Worm (Caenorhabditis elegans): ENCODE results near the gene C50B8.4.
A peak's percentile ranks its signal among the peaks of the same experiment; 100 is the strongest.

Gene C50B8.4

ce11 chrV:13565197-13565596, 6.6 kb upstream of the C50B8.4 start (continued):
- TF ChIP-seq dpl-1 (GFP tag; optimal IDR thresholded peaks at IDR 0.05), result peak; percentile 70 to 92 (median 83)
- TF ChIP-seq F16B12.6 (tag; optimal IDR thresholded peaks at IDR 0.05), result peak; percentile 44
- no peak for TF ChIP-seq fkh-4 (tag; optimal IDR thresholded peaks at IDR 0.05; ENCODE audit: borderline replicate concordance)
- no peak for TF ChIP-seq efl-3 (GFP tag; optimal IDR thresholded peaks at IDR 0.05)
- TF ChIP-seq Y116A8C.19 (tag; optimal IDR thresholded peaks at IDR 0.05; ENCODE audit: borderline replicate concordance), result no peak
- TF ChIP-seq rnt-1 (tag; optimal IDR thresholded peaks at IDR 0.05), result peak; percentile 90
- peak; percentile 96 for TF ChIP-seq nhr-85 (tag)
- TF ChIP-seq vab-15 (tag; optimal IDR thresholded peaks at IDR 0.05), result peak; percentile 33
- peak; percentile 97 for TF ChIP-seq nhr-71 (tag; optimal IDR thresholded peaks at IDR 0.05)
- TF ChIP-seq lin-15B (tag; optimal IDR thresholded peaks at IDR 0.05), result peak; percentile 86
- no peak for TF ChIP-seq ets-5 (GFP tag; IDR thresholded peaks at IDR 0.05)
- 0 out of 2 replicates have a peak, but pooled peaks have one; percentile 33 for TF ChIP-seq ceh-88 (GFP tag; IDR thresholded peaks at IDR 0.05)
- no peak for TF ChIP-seq nhr-84 (tag; optimal IDR thresholded peaks at IDR 0.05)
- TF ChIP-seq snpc-4 (tag; optimal IDR thresholded peaks at IDR 0.05), result peak; percentile 79
- TF ChIP-seq dsc-1 (tag; optimal IDR thresholded peaks at IDR 0.05), result peak; percentile 78
- TF ChIP-seq pag-3 (tag; optimal IDR thresholded peaks at IDR 0.05; ENCODE audit: borderline replicate concordance, insufficient read depth), result peak; percentile 97
- no peak for TF ChIP-seq alr-1 (tag; optimal IDR thresholded peaks at IDR 0.05; ENCODE audit: borderline replicate concordance)
- TF ChIP-seq lin-35 (GFP tag; optimal IDR thresholded peaks at IDR 0.05), result peak; percentile 85 to 91
- TF ChIP-seq ceh-82 (tag; optimal IDR thresholded peaks at IDR 0.05), result peak; percentile 41 to 80 (median 69)
- peak; percentile 93 for TF ChIP-seq pax-3 (tag; optimal IDR thresholded peaks at IDR 0.05)
- peak; percentile 93 for TF ChIP-seq mep-1 (tag; optimal IDR thresholded peaks at IDR 0.05)
- TF ChIP-seq lsy-2 (tag; optimal IDR thresholded peaks at IDR 0.05), result peak; percentile 86 to 92
- peak; percentile 90 for TF ChIP-seq unc-130 (tag; optimal IDR thresholded peaks at IDR 0.05)
- peak; percentile 42 for TF ChIP-seq nhr-11 (tag; optimal IDR thresholded peaks at IDR 0.05)
- no peak for TF ChIP-seq hlh-17 (GFP tag; optimal IDR thresholded peaks at IDR 0.05; ENCODE audit: borderline replicate concordance)
- no peak for TF ChIP-seq nhr-28 (tag; optimal IDR thresholded peaks at IDR 0.05)
- TF ChIP-seq mef-2 (tag; optimal IDR thresholded peaks at IDR 0.05), result no peak
- TF ChIP-seq C04F5.9 (tag; optimal IDR thresholded peaks at IDR 0.05), result peak; percentile 66
- no peak for TF ChIP-seq C34B4.2 (tag; optimal IDR thresholded peaks at IDR 0.05)
- peak; percentile 76 for TF ChIP-seq jun-1 (tag; optimal IDR thresholded peaks at IDR 0.05)
- TF ChIP-seq zag-1 (tag; optimal IDR thresholded peaks at IDR 0.05), result no peak
- peak; percentile 92 for TF ChIP-seq nhr-90 (tag; optimal IDR thresholded peaks at IDR 0.05; ENCODE audit: poor library complexity)
- TF ChIP-seq ztf-4 (tag; optimal IDR thresholded peaks at IDR 0.05), result peak; percentile 71
- TF ChIP-seq lin-13 (GFP tag; optimal IDR thresholded peaks at IDR 0.05), result peak; percentile 81
- peak; percentile 63 for TF ChIP-seq mab-9 (GFP tag; IDR thresholded peaks at IDR 0.05)
- TF ChIP-seq ceh-90 (tag; optimal IDR thresholded peaks at IDR 0.05), result peak; percentile 50
- peak; percentile 88 for TF ChIP-seq xbp-1 (tag; optimal IDR thresholded peaks at IDR 0.05)

ce11 chrV:13565781-13566180, 6.0 kb upstream of the C50B8.4 start, which contains the start of gene slrp-1:
Gene slrp-1 (plus strand): TSS chrV:13565863.
- TF ChIP-seq irx-1 (tag; optimal IDR thresholded peaks at IDR 0.05) (no peak), mef-2 (tag; optimal IDR thresholded peaks at IDR 0.05) (no peak), nhr-84 (tag; optimal IDR thresholded peaks at IDR 0.05) (no peak), efl-1 (optimal IDR thresholded peaks at IDR 0.05) (no peak), efl-1 (GFP tag; optimal IDR thresholded peaks at IDR 0.05 in 1 of 2) (peak in 1 of 2 experiments; percentile 79), blmp-1 (tag; optimal IDR thresholded peaks at IDR 0.05) (no peak), grh-1 (GFP tag; IDR thresholded peaks at IDR 0.05) (no peak), nhr-11 (tag; optimal IDR thresholded peaks at IDR 0.05) (no peak), mep-1 (tag; optimal IDR thresholded peaks at IDR 0.05) (no peak), nhr-77 (tag; optimal IDR thresholded peaks at IDR 0.05) (no peak), zip-4 (GFP tag; optimal IDR thresholded peaks at IDR 0.05) (no peak), nhr-85 (tag) (peak; percentile 53), lin-35 (GFP tag; optimal IDR thresholded peaks at IDR 0.05) (no peak)

Data from whole organism, L1 larva.